Fruit fly (Drosophila melanogaster): Measurements from ENCODE around the gene sstn.

The sstn gene

dm6 chr3L:15064877-15065276 lies 29.6 kb downstream of the sstn start, which contains the start of gene Sytbeta:
TSS of gene Sytbeta (minus strand) at chr3L:15064977.
- no peak for TF ChIP-seq D1 (tag; optimal IDR thresholded peaks at IDR 0.05)
- TF ChIP-seq CG12605 (GFP tag; IDR thresholded peaks at IDR 0.05) = no peak
- TF ChIP-seq CG4496 (GFP tag; IDR thresholded peaks at IDR 0.05) = no peak
- TF ChIP-seq CG10348 (GFP tag; IDR thresholded peaks at IDR 0.05) = no peak
- no peak for TF ChIP-seq CG32121 (GFP tag; IDR thresholded peaks at IDR 0.05)
- no peak for TF ChIP-seq fd96Ca (GFP tag; IDR thresholded peaks at IDR 0.05)
- no peak for TF ChIP-seq CG8159 (tag; optimal IDR thresholded peaks at IDR 0.05)

- TF ChIP-seq CG8159 (tag; optimal IDR thresholded peaks at IDR 0.05) (no peak), rn (GFP tag; IDR thresholded peaks at IDR 0.05) (no peak), CG12605 (GFP tag; IDR thresholded peaks at IDR 0.05) (no peak), CG13204 (GFP tag; optimal IDR thresholded peaks at IDR 0.05) (no peak), D1 (tag; optimal IDR thresholded peaks at IDR 0.05) (no peak), Pif1A (GFP tag; optimal IDR thresholded peaks at IDR 0.05) (no peak), CG34367 (tag; optimal IDR thresholded peaks at IDR 0.05) (no peak), Pif1B (GFP tag; optimal IDR thresholded peaks at IDR 0.05) (no peak), CG14655 (GFP tag; optimal IDR thresholded peaks at IDR 0.05) (no peak), Snoo (tag; optimal IDR thresholded peaks at IDR 0.05) (no peak), CG10348 (GFP tag; IDR thresholded peaks at IDR 0.05) (no peak), gl (tag; optimal IDR thresholded peaks at IDR 0.05) (no peak), EcR (GFP tag; optimal IDR thresholded peaks at IDR 0.05) (no peak), Ets98B (GFP tag; IDR thresholded peaks at IDR 0.05) (no peak), CG15710 (tag; optimal IDR thresholded peaks at IDR 0.05) (no peak), CG32121 (GFP tag; IDR thresholded peaks at IDR 0.05) (no peak), CG8301 (tag; optimal IDR thresholded peaks at IDR 0.05) (no peak), CG17806 (tag; optimal IDR thresholded peaks at IDR 0.05) (no peak), fd96Ca (GFP tag; IDR thresholded peaks at IDR 0.05) (no peak)
These were observed 32.9 kb downstream of the sstn start, which contains the start of gene CG13460 for dm6 chr3L:15061605-15062004. TSS of gene CG13460 (minus strand) at chr3L:15061705.

dm6 chr3L:15054477-15054876 lies 40.0 kb downstream of the sstn start, which contains the start of gene EAChm:
TSS of gene EAChm (plus strand) at chr3L:15054777.
- TF ChIP-seq Pif1B (GFP tag; optimal IDR thresholded peaks at IDR 0.05) = no peak
- TF ChIP-seq CG17806 (tag; optimal IDR thresholded peaks at IDR 0.05) = no peak
- TF ChIP-seq CG15710 (tag; optimal IDR thresholded peaks at IDR 0.05) = no peak
- no peak for TF ChIP-seq CG10348 (GFP tag; IDR thresholded peaks at IDR 0.05)
- TF ChIP-seq Pif1A (GFP tag; optimal IDR thresholded peaks at IDR 0.05) = no peak
- TF ChIP-seq Snoo (tag; optimal IDR thresholded peaks at IDR 0.05) = no peak
- TF ChIP-seq EcR (GFP tag; optimal IDR thresholded peaks at IDR 0.05) = no peak
- no peak for TF ChIP-seq CG13204 (GFP tag; optimal IDR thresholded peaks at IDR 0.05)
- TF ChIP-seq D1 (tag; optimal IDR thresholded peaks at IDR 0.05) = no peak
- TF ChIP-seq rn (GFP tag; IDR thresholded peaks at IDR 0.05) = no peak
- no peak for TF ChIP-seq fd96Ca (GFP tag; IDR thresholded peaks at IDR 0.05)
- no peak for TF ChIP-seq CG4496 (GFP tag; IDR thresholded peaks at IDR 0.05)
- no peak for TF ChIP-seq CG14655 (GFP tag; optimal IDR thresholded peaks at IDR 0.05)
- TF ChIP-seq Ets98B (GFP tag; IDR thresholded peaks at IDR 0.05) = no peak
- no peak for TF ChIP-seq CG9948 (tag; optimal IDR thresholded peaks at IDR 0.05)
- TF ChIP-seq CG32121 (GFP tag; IDR thresholded peaks at IDR 0.05) = no peak
- no peak for TF ChIP-seq CG12605 (GFP tag; IDR thresholded peaks at IDR 0.05)
- no peak for TF ChIP-seq CG34367 (tag; optimal IDR thresholded peaks at IDR 0.05)

- TF ChIP-seq CG34367 (tag; optimal IDR thresholded peaks at IDR 0.05) (no peak), CG9948 (tag; optimal IDR thresholded peaks at IDR 0.05) (no peak), CG13204 (GFP tag; optimal IDR thresholded peaks at IDR 0.05) (no peak)
These were observed 40.5 kb downstream of the sstn start, which contains the start of gene CG18649 for dm6 chr3L:15054035-15054434. TSS of gene CG18649 (minus strand) at chr3L:15054135.

- no peak for TF ChIP-seq CG10348 (GFP tag; IDR thresholded peaks at IDR 0.05)
- no peak for TF ChIP-seq fd96Ca (GFP tag; IDR thresholded peaks at IDR 0.05)
- no peak for TF ChIP-seq CG8301 (tag; optimal IDR thresholded peaks at IDR 0.05)
- TF ChIP-seq CG14655 (GFP tag; optimal IDR thresholded peaks at IDR 0.05) = no peak
- TF ChIP-seq CG32121 (GFP tag; IDR thresholded peaks at IDR 0.05) = no peak
- TF ChIP-seq Ets98B (GFP tag; IDR thresholded peaks at IDR 0.05) = no peak
- TF ChIP-seq Pif1B (GFP tag; optimal IDR thresholded peaks at IDR 0.05) = no peak
- no peak for TF ChIP-seq CG12605 (GFP tag; IDR thresholded peaks at IDR 0.05)
- TF ChIP-seq CG8159 (tag; optimal IDR thresholded peaks at IDR 0.05) = no peak
- TF ChIP-seq CG4496 (GFP tag; IDR thresholded peaks at IDR 0.05) = no peak
- no peak for TF ChIP-seq CG34367 (tag; optimal IDR thresholded peaks at IDR 0.05)
- no peak for TF ChIP-seq Snoo (tag; optimal IDR thresholded peaks at IDR 0.05)
- TF ChIP-seq D1 (tag; optimal IDR thresholded peaks at IDR 0.05) = no peak
These were observed 41.3 kb downstream of the sstn start, which contains the start of gene CG43680 for dm6 chr3L:15053251-15053650. TSS of gene CG43680 (minus strand) at chr3L:15053351.

dm6 chr3L:15052390-15052789 lies 42.1 kb downstream of the sstn start, which contains the start of gene CG13461:
TSS of gene CG13461 (minus strand) at chr3L:15052490.
- TF ChIP-seq EcR (GFP tag; optimal IDR thresholded peaks at IDR 0.05) = no peak
- TF ChIP-seq CG8301 (tag; optimal IDR thresholded peaks at IDR 0.05) = no peak
- no peak for TF ChIP-seq CG15710 (tag; optimal IDR thresholded peaks at IDR 0.05)
- no peak for TF ChIP-seq CG34367 (tag; optimal IDR thresholded peaks at IDR 0.05)
- no peak for TF ChIP-seq D1 (tag; optimal IDR thresholded peaks at IDR 0.05)
- no peak for TF ChIP-seq CG17806 (tag; optimal IDR thresholded peaks at IDR 0.05)
- no peak for TF ChIP-seq Pif1B (GFP tag; optimal IDR thresholded peaks at IDR 0.05)
- TF ChIP-seq CG9948 (tag; optimal IDR thresholded peaks at IDR 0.05) = no peak
- TF ChIP-seq Ets98B (GFP tag; IDR thresholded peaks at IDR 0.05) = no peak
- no peak for TF ChIP-seq rn (GFP tag; IDR thresholded peaks at IDR 0.05)
- no peak for TF ChIP-seq CG32121 (GFP tag; IDR thresholded peaks at IDR 0.05)
